Worm (Caenorhabditis elegans) whole organism, L3 larva: Measurements from ENCODE around the gene C05A2.4.

ENCODE experiments used
- ZK546.5 ChIP-seq: sonication (generic microtip); optimal IDR thresholded peaks from 2 replicates; lab custom pipeline; 2017; ENCODE audit warnings: missing biosample characterization, missing genetic modification characterization
- elt-2 ChIP-seq: sonication (generic microtip); optimal IDR thresholded peaks from 2 replicates; lab custom pipeline; 2016; ENCODE audit warnings: missing genetic modification reagents, mild to moderate bottlenecking, missing genetic modification characterization, missing compliant biosample characterization
- elt-3 ChIP-seq, 3 experiments: fragments of 150-350 bp in 1 of 3; sonication (generic microtip) in 2 of 3; optimal IDR thresholded peaks; 2 replicates in 2 of 3; 4 replicates in 1 of 3; lab custom pipeline; 2014 to 2017; ENCODE audit warnings: missing biosample characterization in 3 of 3, missing genetic modification characterization in 3 of 3
- mdl-1 ChIP-seq: fragments of 150-350 bp; optimal IDR thresholded peaks from 2 replicates; lab custom pipeline; 2014; ENCODE audit warnings: missing biosample characterization, missing genetic modification characterization
- nfya-1 ChIP-seq: sonication (generic microtip); optimal IDR thresholded peaks from 2 replicates; lab custom pipeline; 2017; ENCODE audit warnings: missing genetic modification characterization, mild to moderate bottlenecking, missing compliant biosample characterization, antibody characterized with exemption, moderate library complexity; ENCODE audit not compliant: insufficient read depth
- sea-2 ChIP-seq: fragments of 150-350 bp; sonication (generic microtip); optimal IDR thresholded peaks from 4 replicates; lab custom pipeline; 2014; ENCODE audit warnings: missing biosample characterization, missing genetic modification reagents, missing genetic modification characterization

DNA sequence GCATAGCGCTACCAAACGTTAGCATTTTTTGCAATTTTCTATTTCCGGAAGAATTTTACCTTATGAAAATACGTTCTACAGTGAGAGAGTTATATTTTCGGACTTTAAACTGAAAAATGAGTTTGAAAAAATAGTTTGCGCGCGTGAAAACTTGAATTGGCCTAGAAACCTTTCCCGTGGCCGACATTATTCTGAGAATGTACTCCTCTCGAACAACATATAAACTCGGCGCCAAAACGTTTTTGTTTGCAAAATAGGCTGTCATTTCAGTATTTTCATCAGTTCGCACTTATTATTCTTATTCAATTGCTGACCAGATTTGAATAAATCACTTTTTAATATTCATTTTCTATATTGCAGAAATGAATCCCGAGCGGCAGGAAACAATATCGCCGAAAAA is 41.5 kb downstream of the C05A2.4 start, which contains the start of the genes mre-11 and wdr-5.3:
- TF ChIP-seq mdl-1 (tag; lab: Kevin White, UChicago) (no peak), ZK546.5 (tag; lab: Kevin White, UChicago) (no peak), elt-2 (tag; lab: Kevin White, UChicago) (peak; percentile 36), nfya-1 (tag; lab: Kevin White, UChicago) (peak; percentile 66), sea-2 (no peak), elt-3 (tag; optimal IDR thresholded peaks at IDR 0.05; lab: Kevin White, UChicago) (no peak)
